Worm (Caenorhabditis elegans): ENCODE measurements around the gene che-11.

Gene che-11

ce11 chrV:12150607-12151006 lies at the start of gene che-11:
TSS of gene che-11 (minus strand) at chrV:12150707.
- no peak for TF ChIP-seq unc-62 (GFP tag; optimal IDR thresholded peaks at IDR 0.05)

- TF ChIP-seq unc-62 (GFP tag; optimal IDR thresholded peaks at IDR 0.05), result no peak
Measured at ce11 chrV:12199474-12199873, 49.0 kb upstream of the che-11 start.

- no peak for TF ChIP-seq unc-62 (GFP tag; optimal IDR thresholded peaks at IDR 0.05)
Measured at ce11 chrV:12198545-12198944, 48.0 kb upstream of the che-11 start, which contains the start of gene lon-3. TSS of gene lon-3 (minus strand) at chrV:12198645.

- TF ChIP-seq unc-62 (GFP tag; optimal IDR thresholded peaks at IDR 0.05), result no peak
Measured at ce11 chrV:12197748-12198147, 47.2 kb upstream of the che-11 start.

ce11 chrV:12196659-12197058 lies 46.2 kb upstream of the che-11 start:
- no peak for TF ChIP-seq unc-62 (GFP tag; optimal IDR thresholded peaks at IDR 0.05)

- no peak for TF ChIP-seq unc-62 (GFP tag; optimal IDR thresholded peaks at IDR 0.05)
Measured at ce11 chrV:12195845-12196244, 45.3 kb upstream of the che-11 start, which contains the start of gene ZK836.3. TSS of gene ZK836.3 (minus strand) at chrV:12195945.

ce11 chrV:12194275-12194674 lies 43.8 kb upstream of the che-11 start, which contains the start of gene ogdh-2:
TSS of gene ogdh-2 (plus strand) at chrV:12194507.
- TF ChIP-seq unc-62 (GFP tag; optimal IDR thresholded peaks at IDR 0.05), result no peak

ce11 chrV:12192129-12192528 lies 41.6 kb upstream of the che-11 start, which contains the start of gene rnp-1:
TSS of gene rnp-1 (plus strand) at chrV:12192273.
- TF ChIP-seq unc-62 (GFP tag; optimal IDR thresholded peaks at IDR 0.05), result no peak

- no peak for TF ChIP-seq unc-62 (GFP tag; optimal IDR thresholded peaks at IDR 0.05)
Measured at ce11 chrV:12190943-12191569, 40.5 kb upstream of the che-11 start, which contains the start of gene dpy-30. TSS of gene dpy-30 (plus strand) at chrV:12191519.

ce11 chrV:12188830-12189229 lies 38.3 kb upstream of the che-11 start:
- no peak for TF ChIP-seq unc-62 (GFP tag; optimal IDR thresholded peaks at IDR 0.05)

- no peak for TF ChIP-seq unc-62 (GFP tag; optimal IDR thresholded peaks at IDR 0.05)
Measured at ce11 chrV:12187344-12187743, 36.8 kb upstream of the che-11 start, which contains the start of gene ZK863.8. TSS of gene ZK863.8 (minus strand) at chrV:12187516.

ce11 chrV:12184308-12184999 lies 33.9 kb upstream of the che-11 start, which contains the start of gene srd-4:
TSS of gene srd-4 (plus strand) at chrV:12184949.
- TF ChIP-seq unc-62 (GFP tag; optimal IDR thresholded peaks at IDR 0.05), result no peak

ce11 chrV:12183854-12184253 lies 33.3 kb upstream of the che-11 start, which contains the start of gene usip-1:
TSS of gene usip-1 (minus strand) at chrV:12184194.
- TF ChIP-seq unc-62 (GFP tag; optimal IDR thresholded peaks at IDR 0.05), result no peak

ce11 chrV:12181310-12181709 lies 30.8 kb upstream of the che-11 start, which contains the start of gene elpc-3:
TSS of gene elpc-3 (minus strand) at chrV:12181410.
- TF ChIP-seq unc-62 (GFP tag; optimal IDR thresholded peaks at IDR 0.05), result no peak

- TF ChIP-seq unc-62 (GFP tag; optimal IDR thresholded peaks at IDR 0.05), result no peak
Measured at ce11 chrV:12179338-12179737, 28.8 kb upstream of the che-11 start, which contains the start of gene clec-224. TSS of gene clec-224 (minus strand) at chrV:12179438.

ce11 chrV:12170114-12170513 lies 19.6 kb upstream of the che-11 start, which contains the start of gene ZK863.1:
TSS of gene ZK863.1 (minus strand) at chrV:12170214.
- TF ChIP-seq unc-62 (GFP tag; optimal IDR thresholded peaks at IDR 0.05), result no peak

- no peak for TF ChIP-seq unc-62 (GFP tag; optimal IDR thresholded peaks at IDR 0.05)
Measured at ce11 chrV:12167653-12168052, 17.1 kb upstream of the che-11 start, which contains the start of gene col-37. TSS of gene col-37 (minus strand) at chrV:12167753.

Data from whole organism, dauer.